Worm (Caenorhabditis elegans): ENCODE results near the gene Y48A5A.1.

The Y48A5A.1 gene

ce11 chrIV:1923722-1924121, 41.6 kb upstream of the Y48A5A.1 start, which contains the start of gene denn-4 (continued):
- TF ChIP-seq lin-35 (GFP tag; optimal IDR thresholded peaks at IDR 0.05) (peak; percentile 11 to 48), zip-4 (GFP tag; optimal IDR thresholded peaks at IDR 0.05) (no peak), lin-39 (tag; optimal IDR thresholded peaks at IDR 0.05) (no peak), nhr-237 (tag; optimal IDR thresholded peaks at IDR 0.05) (no peak), skn-1 (tag; optimal IDR thresholded peaks at IDR 0.05) (peak; percentile 45), mep-1 (tag; optimal IDR thresholded peaks at IDR 0.05) (peak; percentile 29), efl-1 (optimal IDR thresholded peaks at IDR 0.05) (peak; percentile 18 to 35), efl-1 (GFP tag; optimal IDR thresholded peaks at IDR 0.05 in 1 of 2) (peak; percentile 48 to 94), irx-1 (tag; optimal IDR thresholded peaks at IDR 0.05) (no peak), ceh-90 (tag; optimal IDR thresholded peaks at IDR 0.05) (no peak), egl-27 (tag; optimal IDR thresholded peaks at IDR 0.05) (no peak), Y116A8C.19 (tag; optimal IDR thresholded peaks at IDR 0.05; ENCODE audit: borderline replicate concordance) (no peak), sptf-1 (tag; optimal IDR thresholded peaks at IDR 0.05) (no peak), jun-1 (tag; optimal IDR thresholded peaks at IDR 0.05) (no peak), snu-23 (GFP tag; optimal IDR thresholded peaks at IDR 0.05) (peak; percentile 18), ceh-8 (GFP tag; optimal IDR thresholded peaks at IDR 0.05) (no peak), lin-14 (GFP tag; optimal IDR thresholded peaks at IDR 0.05) (no peak), alr-1 (tag; optimal IDR thresholded peaks at IDR 0.05; ENCODE audit: borderline replicate concordance) (no peak), nhr-20 (tag; optimal IDR thresholded peaks at IDR 0.05) (no peak), hpl-2 (GFP tag; optimal IDR thresholded peaks at IDR 0.05) (no peak), elt-3 (tag; optimal IDR thresholded peaks at IDR 0.05) (no peak), ets-5 (GFP tag; IDR thresholded peaks at IDR 0.05) (no peak), nhr-77 (tag; optimal IDR thresholded peaks at IDR 0.05) (no peak), dpl-1 (GFP tag; optimal IDR thresholded peaks at IDR 0.05) (peak in 2 of 3 experiments; percentile 14 to 58), unc-62 (GFP tag; optimal IDR thresholded peaks at IDR 0.05) (no peak), elt-2 (tag; optimal IDR thresholded peaks at IDR 0.05) (no peak), egl-13 (tag; optimal IDR thresholded peaks at IDR 0.05) (no peak), nhr-19 (GFP tag; conservative IDR thresholded peaks at IDR 0.05) (no peak), unc-86 (tag; optimal IDR thresholded peaks at IDR 0.05) (no peak), lir-3 (tag; optimal IDR thresholded peaks at IDR 0.05; ENCODE audit: poor library complexity) (no peak), unc-98 (GFP tag; IDR thresholded peaks at IDR 0.05) (no peak), nhr-47 (tag; optimal IDR thresholded peaks at IDR 0.05) (no peak), F16B12.6 (tag; optimal IDR thresholded peaks at IDR 0.05) (peak; percentile 11), ces-1 (GFP tag; optimal IDR thresholded peaks at IDR 0.05) (no peak), ceh-82 (tag; optimal IDR thresholded peaks at IDR 0.05) (peak in 1 of 3 experiments; percentile 16), lsy-2 (tag; optimal IDR thresholded peaks at IDR 0.05) (peak in 1 of 2 experiments; percentile 56), nhr-85 (tag) (peak; percentile 60), snpc-4 (tag; optimal IDR thresholded peaks at IDR 0.05) (no peak), hlh-17 (GFP tag; optimal IDR thresholded peaks at IDR 0.05; ENCODE audit: borderline replicate concordance) (no peak), rnt-1 (tag; optimal IDR thresholded peaks at IDR 0.05) (no peak), mef-2 (tag; optimal IDR thresholded peaks at IDR 0.05) (no peak), aha-1 (tag; optimal IDR thresholded peaks at IDR 0.05) (no peak), nhr-11 (tag; optimal IDR thresholded peaks at IDR 0.05) (no peak)

- TF ChIP-seq tbx-2 (tag; optimal IDR thresholded peaks at IDR 0.05) (no peak), sptf-1 (tag; optimal IDR thresholded peaks at IDR 0.05) (no peak), C16A3.4 (tag; optimal IDR thresholded peaks at IDR 0.05) (no peak), ces-1 (GFP tag; optimal IDR thresholded peaks at IDR 0.05) (no peak), nhr-71 (tag; optimal IDR thresholded peaks at IDR 0.05) (no peak), nhr-84 (tag; optimal IDR thresholded peaks at IDR 0.05) (no peak), nhr-19 (GFP tag; conservative IDR thresholded peaks at IDR 0.05) (no peak), tlp-1 (tag; optimal IDR thresholded peaks at IDR 0.05) (no peak), dsc-1 (tag; optimal IDR thresholded peaks at IDR 0.05) (no peak), swsn-7 (tag; optimal IDR thresholded peaks at IDR 0.05) (no peak), fos-1 (tag; optimal IDR thresholded peaks at IDR 0.05) (no peak), nhr-20 (tag; optimal IDR thresholded peaks at IDR 0.05) (no peak)
Measured at ce11 chrIV:1924178-1924577, 41.1 kb upstream of the Y48A5A.1 start.

Data from whole organism, L1 larva.